Worm (Caenorhabditis elegans): ENCODE results near the gene col-132.

- TF ChIP-seq unc-39 (tag; optimal IDR thresholded peaks at IDR 0.05), result no peak
- TF ChIP-seq Y105C5A.15 (GFP tag; IDR thresholded peaks at IDR 0.05), result no peak
- no peak for TF ChIP-seq set-16 (GFP tag; IDR thresholded peaks at IDR 0.05)
Observed at ce11 chrIV:13125999-13126398, 35.1 kb upstream of the col-132 start.

Measured in whole organism, L4 larva.